Fruit fly (Drosophila melanogaster) whole organism, embryonic: ENCODE measurements around the gene Sse.

Experiments used
- Atf3 ChIP-seq: fragments of 200-800 bp; sonication (Bioruptor generic); optimal IDR thresholded peaks from 3 replicates; lab custom pipeline; 2016; ENCODE audit warnings: missing biosample characterization, missing genetic modification characterization
- CG11093 ChIP-seq: fragments of 200-800 bp; sonication (Bioruptor generic); IDR thresholded peaks from 3 replicates; pipeline ENCODE4 v1.3.6; 2022; ENCODE audit warnings: missing biosample characterization, missing genetic modification characterization
- CG11560 ChIP-seq: fragments of 200-800 bp; sonication (Bioruptor generic); IDR thresholded peaks from 3 replicates; pipeline ENCODE4 v1.3.6; 2022; ENCODE audit warnings: missing biosample characterization, missing genetic modification characterization
- CG12769 ChIP-seq: fragments of 200-800 bp; sonication (Bioruptor generic); optimal IDR thresholded peaks from 2 replicates; lab custom pipeline; 2019; ENCODE audit warnings: missing biosample characterization, mild to moderate bottlenecking, missing genetic modification characterization, moderate library complexity
- CG14441 ChIP-seq: fragments of 200-800 bp; sonication (Bioruptor generic); IDR thresholded peaks from 2 replicates; pipeline ENCODE4 v1.3.6; 2022; ENCODE audit warnings: missing biosample characterization, missing genetic modification characterization
- CG15073 ChIP-seq: fragments of 200-800 bp; sonication (Bioruptor generic); optimal IDR thresholded peaks from 2 replicates; lab custom pipeline; 2016; ENCODE audit warnings: missing biosample characterization, missing genetic modification characterization
- CG15696 ChIP-seq: fragments of 200-800 bp; sonication (Bioruptor generic); optimal IDR thresholded peaks from 2 replicates; lab custom pipeline; 2019; ENCODE audit warnings: missing biosample characterization, mild to moderate bottlenecking, missing genetic modification characterization, moderate library complexity
- CG1603 ChIP-seq: fragments of 200-800 bp; sonication (Bioruptor generic); optimal IDR thresholded peaks from 2 replicates; lab custom pipeline; 2019; ENCODE audit warnings: missing biosample characterization, mild to moderate bottlenecking, missing genetic modification characterization, moderate library complexity
- CG16779 ChIP-seq: fragments of 200-800 bp; sonication (Bioruptor generic); IDR thresholded peaks from 2 replicates; pipeline ENCODE4 v1.3.6; 2022; ENCODE audit warnings: missing biosample characterization, missing genetic modification characterization
- CG2678 ChIP-seq: fragments of 200-800 bp; sonication (Bioruptor generic); optimal IDR thresholded peaks from 3 replicates; lab custom pipeline; 2019; ENCODE audit warnings: missing biosample characterization, mild to moderate bottlenecking, missing genetic modification characterization, moderate library complexity
- CG3163 ChIP-seq: fragments of 200-800 bp; sonication (Bioruptor generic); optimal IDR thresholded peaks from 3 replicates; lab custom pipeline; 2016; ENCODE audit warnings: missing biosample characterization, missing genetic modification characterization
- CG33557 ChIP-seq: fragments of 200-800 bp; sonication (Bioruptor generic); optimal IDR thresholded peaks from 2 replicates; lab custom pipeline; 2019; ENCODE audit warnings: missing biosample characterization, mild to moderate bottlenecking, missing genetic modification characterization, moderate library complexity
- CG6654 ChIP-seq: fragments of 200-800 bp; sonication (Bioruptor generic); optimal IDR thresholded peaks from 2 replicates; lab custom pipeline; 2017; ENCODE audit warnings: missing biosample characterization, mild to moderate bottlenecking, missing genetic modification characterization
- CG8290 ChIP-seq, 3 experiments: fragments of 200-800 bp; sonication (Bioruptor generic); optimal IDR thresholded peaks; 2 replicates each; lab custom pipeline; 2016 to 2019; ENCODE audit warnings: missing biosample characterization in 3 of 3, missing genetic modification characterization in 3 of 3, mild to moderate bottlenecking in 2 of 3, moderate library complexity in 1 of 3
- CG8359 ChIP-seq: fragments of 200-800 bp; sonication (Bioruptor generic); optimal IDR thresholded peaks from 2 replicates; lab custom pipeline; 2017; ENCODE audit warnings: missing biosample characterization, mild to moderate bottlenecking, missing genetic modification characterization, borderline replicate concordance
- CG9437 ChIP-seq: fragments of 200-800 bp; sonication (Bioruptor generic); optimal IDR thresholded peaks from 2 replicates; lab custom pipeline; 2018; ENCODE audit warnings: missing biosample characterization, mild to moderate bottlenecking, missing genetic modification characterization
- CoRest ChIP-seq: fragments of 200-800 bp; sonication (Bioruptor generic); optimal IDR thresholded peaks from 3 replicates; lab custom pipeline; 2018; ENCODE audit warnings: missing biosample characterization, mild to moderate bottlenecking, missing genetic modification characterization, moderate library complexity
- D19B ChIP-seq: fragments of 200-800 bp; sonication (Bioruptor generic); optimal IDR thresholded peaks from 2 replicates; lab custom pipeline; 2017; ENCODE audit warnings: missing biosample characterization, mild to moderate bottlenecking, missing genetic modification characterization
- Deaf1 ChIP-seq: fragments of 200-800 bp; optimal IDR thresholded peaks from 3 replicates; lab custom pipeline; 2019; ENCODE audit warnings: missing biosample characterization, mild to moderate bottlenecking, missing genetic modification characterization, moderate library complexity
- Doc2 ChIP-seq: fragments of 200-800 bp; sonication (Bioruptor generic); IDR thresholded peaks from 2 replicates; pipeline ENCODE4 v1.3.6; 2022; ENCODE audit warnings: missing biosample characterization, missing genetic modification characterization
- Gug ChIP-seq: fragments of 200-800 bp; sonication (Bioruptor generic); IDR thresholded peaks from 4 replicates; pipeline ENCODE4 v1.3.6; 2022; ENCODE audit warnings: missing biosample characterization, missing genetic modification characterization
- Hr51 ChIP-seq, 2 experiments: fragments of 200-800 bp; sonication (Bioruptor generic); optimal IDR thresholded peaks; 2 replicates in 1 of 2; 3 replicates in 1 of 2; lab custom pipeline; 2016 to 2018; ENCODE audit warnings: missing biosample characterization in 2 of 2, missing genetic modification characterization in 2 of 2, mild to moderate bottlenecking in 1 of 2, moderate library complexity in 1 of 2
- Lhr ChIP-seq: fragments of 200-800 bp; sonication (Bioruptor generic); optimal IDR thresholded peaks from 3 replicates; lab custom pipeline; 2017; ENCODE audit warnings: mild to moderate bottlenecking, missing biosample characterization, missing genetic modification reagents, missing genetic modification characterization
- Med ChIP-seq: fragments of 200-800 bp; sonication (Bioruptor generic); peaks from one replicate; lab custom pipeline; 2016; ENCODE audit warnings: missing biosample characterization, missing genetic modification characterization, mild to moderate bottlenecking, inconsistent platforms, moderate library complexity
- NC2α ChIP-seq: fragments of 200-800 bp; sonication (Bioruptor generic); optimal IDR thresholded peaks from 2 replicates; lab custom pipeline; 2016; ENCODE audit warnings: missing biosample characterization, missing genetic modification characterization
- Nf-YA ChIP-seq: fragments of 200-800 bp; sonication (Bioruptor generic); IDR thresholded peaks from 2 replicates; pipeline ENCODE4 v1.3.6; 2022; ENCODE audit warnings: missing biosample characterization, missing genetic modification characterization
- NfI ChIP-seq: fragments of 200-800 bp; sonication (Bioruptor generic); optimal IDR thresholded peaks from 3 replicates; lab custom pipeline; 2018; ENCODE audit warnings: missing biosample characterization, mild to moderate bottlenecking, missing genetic modification characterization, moderate library complexity
- Sry-β ChIP-seq: fragments of 200-800 bp; sonication (Bioruptor generic); optimal IDR thresholded peaks from 2 replicates; lab custom pipeline; 2018; ENCODE audit warnings: missing biosample characterization, mild to moderate bottlenecking, missing genetic modification characterization, moderate library complexity
- Sry-δ ChIP-seq: fragments of 200-800 bp; sonication (Bioruptor generic); optimal IDR thresholded peaks from 2 replicates; lab custom pipeline; 2016; ENCODE audit warnings: missing biosample characterization, missing genetic modification characterization
- bowl ChIP-seq: fragments of 200-800 bp; sonication (Bioruptor generic); IDR thresholded peaks from 2 replicates; pipeline ENCODE4 v1.3.6; 2022; ENCODE audit warnings: missing biosample characterization, missing genetic modification characterization
- crc ChIP-seq: fragments of 200-800 bp; sonication (Bioruptor generic); optimal IDR thresholded peaks from 2 replicates; lab custom pipeline; 2016; ENCODE audit warnings: missing biosample characterization, missing genetic modification characterization
- dmrt99B ChIP-seq: fragments of 200-800 bp; sonication (Bioruptor generic); optimal IDR thresholded peaks from 2 replicates; lab custom pipeline; 2018; ENCODE audit warnings: missing biosample characterization, mild to moderate bottlenecking, missing genetic modification characterization, moderate library complexity
- eyg ChIP-seq: fragments of 200-800 bp; sonication (Bioruptor generic); optimal IDR thresholded peaks from 3 replicates; lab custom pipeline; 2016; ENCODE audit warnings: missing biosample characterization, missing genetic modification characterization
- gro ChIP-seq: fragments of 200-800 bp; sonication (Bioruptor generic); optimal IDR thresholded peaks from 2 replicates; lab custom pipeline; 2016; ENCODE audit warnings: missing biosample characterization, missing genetic modification characterization
- jumu ChIP-seq: fragments of 200-800 bp; sonication (Bioruptor generic); optimal IDR thresholded peaks from 3 replicates; lab custom pipeline; 2016; ENCODE audit warnings: missing biosample characterization, missing genetic modification characterization
- knrl ChIP-seq: fragments of 200-800 bp; sonication (Bioruptor generic); IDR thresholded peaks from 3 replicates; pipeline ENCODE4 v1.3.6; 2022; ENCODE audit warnings: missing biosample characterization, missing genetic modification characterization; ENCODE audit not compliant: partially characterized antibody
- luna ChIP-seq: fragments of 200-800 bp; sonication (Bioruptor generic); optimal IDR thresholded peaks from 2 replicates; lab custom pipeline; 2016; ENCODE audit warnings: missing biosample characterization, missing genetic modification characterization
- mld ChIP-seq: fragments of 200-800 bp; sonication (Bioruptor generic); IDR thresholded peaks from 3 replicates; pipeline ENCODE4 v1.3.6; 2022; ENCODE audit warnings: missing biosample characterization, missing genetic modification characterization; ENCODE audit not compliant: partially characterized antibody
- nerfin-2 ChIP-seq: fragments of 200-800 bp; sonication (Bioruptor generic); IDR thresholded peaks from 2 replicates; pipeline ENCODE4 v1.3.6; 2022; ENCODE audit warnings: missing biosample characterization, missing genetic modification characterization; ENCODE audit not compliant: partially characterized antibody
- nmo ChIP-seq: fragments of 200-800 bp; sonication (Bioruptor generic); optimal IDR thresholded peaks from 2 replicates; lab custom pipeline; 2018; ENCODE audit warnings: missing biosample characterization, mild to moderate bottlenecking, missing genetic modification characterization, moderate library complexity
- nom ChIP-seq: fragments of 200-800 bp; sonication (Bioruptor generic); optimal IDR thresholded peaks from 2 replicates; lab custom pipeline; 2017; ENCODE audit warnings: missing biosample characterization, missing genetic modification characterization, mild to moderate bottlenecking, moderate library complexity, missing genetic modification reagents
- odd ChIP-seq: fragments of 200-800 bp; sonication (Bioruptor generic); optimal IDR thresholded peaks from 2 replicates; lab custom pipeline; 2017; ENCODE audit warnings: missing biosample characterization, mild to moderate bottlenecking, missing genetic modification characterization
- pzg ChIP-seq: fragments of 200-800 bp; sonication (Bioruptor generic); optimal IDR thresholded peaks from 3 replicates; lab custom pipeline; 2018; ENCODE audit warnings: missing biosample characterization, mild to moderate bottlenecking, missing genetic modification characterization, moderate library complexity
- slbo ChIP-seq: fragments of 200-800 bp; sonication (Bioruptor generic); IDR thresholded peaks from 2 replicates; pipeline ENCODE4 v1.3.6; 2022; ENCODE audit warnings: missing biosample characterization, missing genetic modification characterization
- sr ChIP-seq: fragments of 200-800 bp; sonication (Bioruptor generic); IDR thresholded peaks from 3 replicates; pipeline ENCODE4 v1.3.6; 2022; ENCODE audit warnings: missing biosample characterization, missing genetic modification characterization
- stc ChIP-seq: fragments of 200-800 bp; sonication (Bioruptor generic); IDR thresholded peaks from 2 replicates; pipeline ENCODE4 v1.3.6; 2022; ENCODE audit warnings: missing biosample characterization, missing genetic modification characterization
- tgo ChIP-seq: fragments of 200-800 bp; sonication (Bioruptor generic); IDR thresholded peaks from 3 replicates; pipeline ENCODE4 v1.3.6; 2022; ENCODE audit warnings: missing biosample characterization, missing genetic modification characterization
- toy ChIP-seq: fragments of 200-800 bp; sonication (Bioruptor generic); IDR thresholded peaks from 2 replicates; pipeline ENCODE4 v1.3.6; 2022; ENCODE audit warnings: missing biosample characterization, missing genetic modification characterization
- tx ChIP-seq: fragments of 200-800 bp; sonication (Bioruptor generic); optimal IDR thresholded peaks from 2 replicates; lab custom pipeline; 2016; ENCODE audit warnings: missing biosample characterization, missing genetic modification characterization
- usp ChIP-seq: fragments of >200 bp; optimal IDR thresholded peaks from 2 replicates; lab custom pipeline; 2017; ENCODE audit warnings: missing biosample characterization, missing genetic modification characterization
- vnd ChIP-seq: fragments of 200-800 bp; sonication (Bioruptor generic); IDR thresholded peaks from 3 replicates; pipeline ENCODE4 v1.3.6; 2022; ENCODE audit warnings: missing biosample characterization, missing genetic modification characterization; ENCODE audit not compliant: partially characterized antibody

The Sse gene

dm6 chr3L:5662071-5662470 is at the start of gene Sse (continued):
- TF ChIP-seq D19B (GFP tag; lab: Kevin White, UChicago) (no peak), CG15073 (GFP tag; lab: Kevin White, UChicago) (no peak), sr (GFP tag; lab: Robert Waterston, UW) (no peak), vnd (GFP tag; lab: Robert Waterston, UW) (peak; percentile 81), Atf3 (GFP tag; lab: Kevin White, UChicago) (no peak), Gug (GFP tag; lab: Robert Waterston, UW) (no peak), Hr51 (GFP tag; optimal IDR thresholded peaks at IDR 0.05; lab: Kevin White, UChicago) (no peak), CG11560 (tag; lab: Robert Waterston, UW) (no peak), bowl (GFP tag; lab: Robert Waterston, UW) (no peak), Nf-YA (GFP tag; lab: Robert Waterston, UW) (no peak), jumu (no peak), Doc2 (GFP tag; lab: Robert Waterston, UW) (no peak), gro (peak; percentile 4), NfI (GFP tag; lab: Kevin White, UChicago) (no peak), odd (GFP tag; lab: Kevin White, UChicago) (no peak), CG16779 (GFP tag; lab: Robert Waterston, UW) (no peak), stc (GFP tag; lab: Robert Waterston, UW) (no peak), Sry-δ (GFP tag; lab: Kevin White, UChicago) (peak; percentile 79), Lhr (no peak), Sry-β (GFP tag; lab: Kevin White, UChicago) (no peak), CG8359 (GFP tag; lab: Kevin White, UChicago) (no peak), luna (no peak), CG14441 (no peak), slbo (peak; percentile 20; the same call in 1 of the 2 replicates), CG15696 (no peak), nmo (no peak), knrl (GFP tag; lab: Robert Waterston, UW) (peak; percentile 76), nerfin-2 (GFP tag; lab: Robert Waterston, UW) (peak; percentile 69; the same call in 1 of the 2 replicates), CG6654 (GFP tag; lab: Kevin White, UChicago) (no peak), CG9437 (GFP tag; lab: Kevin White, UChicago) (no peak), crc (GFP tag; lab: Kevin White, UChicago) (no peak), CG11093 (GFP tag; lab: Robert Waterston, UW) (no peak), CG2678 (tag; lab: Kevin White, UChicago) (peak; percentile 17), CG1603 (peak; percentile 4), tx (GFP tag; lab: Kevin White, UChicago) (no peak), tgo (GFP tag; lab: Robert Waterston, UW) (no peak), mld (0 out of 3 replicates have a peak, but pooled peaks have one; percentile 49), CoRest (tag; lab: Kevin White, UChicago) (no peak), usp (no peak), Med (peak; percentile 65), eyg (GFP tag; lab: Kevin White, UChicago) (no peak), CG8290 (GFP tag; optimal IDR thresholded peaks at IDR 0.05; lab: Kevin White, UChicago) (no peak), CG8290 (tag; optimal IDR thresholded peaks at IDR 0.05; lab: Kevin White, UChicago) (no peak), pzg (GFP tag; lab: Kevin White, UChicago) (peak; percentile 90), toy (GFP tag; lab: Robert Waterston, UW) (no peak), CG3163 (GFP tag; lab: Kevin White, UChicago) (no peak), Deaf1 (tag; lab: Kevin White, UChicago) (no peak), NC2α (GFP tag; lab: Kevin White, UChicago) (no peak), dmrt99B (no peak), CG33557 (no peak), nom (no peak), CG12769 (no peak)
